Worm (Caenorhabditis elegans): ENCODE measurements around the gene F22B3.10.

DNA sequence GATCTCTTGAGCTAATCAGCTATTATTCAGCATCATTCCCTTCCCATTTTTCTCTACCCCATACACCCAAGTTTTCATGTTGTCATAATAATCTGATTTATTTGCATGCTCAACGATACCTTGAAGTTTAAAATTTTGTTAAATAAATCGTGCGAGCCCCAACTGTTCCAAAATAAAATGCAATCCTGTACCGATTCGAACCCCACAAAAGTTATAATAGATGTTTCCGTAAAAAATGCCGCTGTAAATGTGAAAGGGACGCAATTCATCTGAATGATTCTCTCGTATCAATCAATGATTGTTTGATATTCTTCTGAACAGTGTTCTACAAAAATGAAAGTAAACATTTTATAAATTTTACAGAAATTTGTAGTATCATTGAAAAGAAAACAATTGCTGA, 37.4 kb downstream of the F22B3.10 start:
- TF ChIP-seq scrt-1 (GFP tag; IDR thresholded peaks at IDR 0.05) = no peak
- TF ChIP-seq ama-1 (optimal IDR thresholded peaks at IDR 0.05) = no peak
- TF ChIP-seq tbx-11 (GFP tag; IDR thresholded peaks at IDR 0.05) = no peak
- no peak for TF ChIP-seq flt-1 (GFP tag; IDR thresholded peaks at IDR 0.05)
- no peak for TF ChIP-seq sea-1 (GFP tag; conservative IDR thresholded peaks at IDR 0.05)
- no peak for TF ChIP-seq hmg-4 (GFP tag; optimal IDR thresholded peaks at IDR 0.05)
